Fruit fly (Drosophila melanogaster): ENCODE results near the gene sens-2.

Gene sens-2

DNA sequence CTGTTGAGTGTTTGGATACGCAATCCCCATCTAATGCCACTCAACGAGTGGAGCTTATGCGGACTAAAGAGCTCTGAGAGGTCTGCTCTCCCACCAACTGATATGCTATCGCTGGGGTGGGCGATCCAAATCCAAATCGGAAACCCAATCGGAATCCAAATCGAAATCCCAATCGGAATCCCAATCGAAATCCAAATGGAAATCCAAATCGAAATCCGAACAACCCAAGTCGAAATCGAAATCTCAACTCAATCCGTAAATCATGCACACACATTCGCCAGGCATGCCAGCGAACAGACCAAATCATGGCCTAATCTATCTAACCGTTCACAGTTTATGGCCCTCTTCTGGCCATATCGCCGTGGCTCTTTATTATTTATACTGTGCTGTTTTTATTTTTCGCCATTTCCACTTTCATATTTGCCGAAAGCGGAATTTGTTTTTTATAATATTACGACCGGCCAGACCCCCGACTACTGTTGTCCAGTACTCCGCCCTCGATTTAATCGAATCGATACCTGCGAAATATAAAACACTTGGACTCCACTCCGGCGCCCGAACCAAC, 5.9 kb downstream of the sens-2 start:
- TF ChIP-seq Sp1 (GFP tag; optimal IDR thresholded peaks at IDR 0.05) = peak; percentile 0
- TF ChIP-seq sage (GFP tag; optimal IDR thresholded peaks at IDR 0.05) = no peak

DNA sequence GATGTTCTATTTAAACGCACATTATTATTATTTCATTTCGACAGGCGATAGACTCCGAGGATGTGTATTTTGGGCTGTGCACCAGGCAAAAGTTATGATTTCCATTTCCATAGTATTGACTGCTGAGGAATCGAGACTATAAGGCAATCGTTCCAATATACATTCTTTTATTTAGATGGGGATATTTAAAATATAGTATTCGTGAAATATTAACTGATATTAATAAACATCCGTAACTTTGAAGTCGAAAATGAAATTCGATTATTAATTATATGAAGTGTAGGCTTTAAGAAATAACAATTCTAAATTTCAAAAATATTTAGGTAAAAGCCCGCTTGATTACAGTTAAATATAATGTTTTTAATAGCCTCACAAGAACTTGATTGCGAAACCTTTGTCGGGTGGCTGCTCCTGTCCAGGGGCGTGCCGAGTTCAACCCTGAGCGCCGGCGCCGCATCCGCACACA, 8.6 kb downstream of the sens-2 start:
- no peak for TF ChIP-seq Rel (GFP tag; optimal IDR thresholded peaks at IDR 0.05)
- no peak for TF ChIP-seq Rel (tag; optimal IDR thresholded peaks at IDR 0.05)
- no peak for TF ChIP-seq CG9705 (GFP tag; optimal IDR thresholded peaks at IDR 0.05)
- no peak for TF ChIP-seq pan (optimal IDR thresholded peaks at IDR 0.05)
- no peak for TF ChIP-seq dmrt93B (GFP tag; optimal IDR thresholded peaks at IDR 0.05)
- no peak for TF ChIP-seq br (GFP tag; optimal IDR thresholded peaks at IDR 0.05)
- TF ChIP-seq foxo (GFP tag; optimal IDR thresholded peaks at IDR 0.05) = peak in 1 of 2 experiments; percentile 28
- TF ChIP-seq fru (GFP tag; optimal IDR thresholded peaks at IDR 0.05) = peak; percentile 30

DNA sequence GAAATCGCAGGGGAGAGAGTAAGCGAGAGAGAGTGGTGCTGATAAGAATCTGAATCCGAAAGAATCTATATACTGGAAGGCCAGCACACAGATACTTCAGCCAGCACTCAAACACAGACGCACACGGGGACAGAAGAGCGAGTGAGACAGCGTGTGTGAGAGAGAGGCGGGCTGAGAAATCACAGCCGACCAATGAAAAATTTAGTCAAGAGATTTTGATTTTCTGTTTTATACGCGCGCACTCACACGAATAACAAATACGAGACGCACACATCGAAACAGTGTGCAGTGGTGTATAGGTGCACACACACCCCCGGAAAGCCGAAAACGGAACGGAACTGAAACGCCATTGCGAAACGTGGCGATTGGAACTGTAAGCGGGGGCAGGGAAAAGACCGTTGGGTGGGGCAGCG, 11.9 kb downstream of the sens-2 start:
- no peak for TF ChIP-seq dsf (GFP tag; optimal IDR thresholded peaks at IDR 0.05; ENCODE audit: borderline replicate concordance)
- peak; percentile 70 for TF ChIP-seq N (GFP tag; optimal IDR thresholded peaks at IDR 0.05)
- TF ChIP-seq Mio (GFP tag; optimal IDR thresholded peaks at IDR 0.05) = no peak
- TF ChIP-seq br (GFP tag; optimal IDR thresholded peaks at IDR 0.05) = no peak

DNA sequence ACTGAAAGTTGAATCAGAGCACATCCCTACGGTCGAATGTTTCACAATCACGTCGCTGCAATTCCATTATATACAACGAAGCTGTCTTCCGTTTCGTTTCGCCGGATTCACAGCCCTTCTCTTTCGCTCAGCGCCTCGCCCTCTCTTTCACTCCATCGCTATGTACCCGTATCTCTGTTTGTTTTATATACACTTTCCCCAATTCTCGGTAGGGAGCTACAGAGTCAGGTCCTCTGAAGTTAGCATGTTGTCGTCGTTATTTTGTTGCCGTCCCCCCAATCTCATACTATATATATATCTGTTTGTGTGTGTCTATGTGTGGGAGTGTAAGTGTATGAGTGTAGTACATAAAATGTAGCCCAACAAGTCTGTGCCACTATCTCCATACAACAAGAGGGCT, 14.4 kb downstream of the sens-2 start:
- TF ChIP-seq rgr (GFP tag; optimal IDR thresholded peaks at IDR 0.05) = no peak
- no peak for TF ChIP-seq CrebA (GFP tag; optimal IDR thresholded peaks at IDR 0.05; ENCODE audit: borderline replicate concordance)
- no peak for TF ChIP-seq jim (GFP tag; optimal IDR thresholded peaks at IDR 0.05)

DNA sequence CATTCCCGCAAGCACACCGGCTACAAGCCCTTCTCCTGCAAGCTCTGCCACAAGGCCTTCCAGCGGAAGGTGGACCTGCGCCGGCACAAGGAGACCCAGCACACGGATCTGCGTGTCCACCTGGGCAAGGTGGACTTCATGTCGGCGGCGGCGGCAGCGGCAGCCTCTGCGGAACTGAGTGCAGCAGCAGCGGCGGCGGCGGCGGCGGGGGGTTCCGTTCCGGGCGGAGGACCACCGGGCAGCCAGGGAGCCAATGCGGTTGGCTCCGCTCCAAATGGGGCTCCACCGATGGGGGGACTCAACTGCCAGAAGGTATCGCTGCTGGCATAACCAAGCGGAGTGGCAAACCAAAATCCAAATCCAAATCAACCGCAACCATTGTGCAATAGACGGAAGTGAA, 16.1 kb downstream of the sens-2 start:
- TF ChIP-seq Mio (GFP tag; optimal IDR thresholded peaks at IDR 0.05) (no peak), Dif (GFP tag; optimal IDR thresholded peaks at IDR 0.05; ENCODE audit: partially characterized antibody) (no peak), Dfd (GFP tag; optimal IDR thresholded peaks at IDR 0.05) (peak; percentile 96), ey (GFP tag; optimal IDR thresholded peaks at IDR 0.05) (no peak), sv (GFP tag; optimal IDR thresholded peaks at IDR 0.05) (no peak), dmrt93B (GFP tag; optimal IDR thresholded peaks at IDR 0.05) (no peak), Abd-B (GFP tag; optimal IDR thresholded peaks at IDR 0.05) (no peak)

DNA sequence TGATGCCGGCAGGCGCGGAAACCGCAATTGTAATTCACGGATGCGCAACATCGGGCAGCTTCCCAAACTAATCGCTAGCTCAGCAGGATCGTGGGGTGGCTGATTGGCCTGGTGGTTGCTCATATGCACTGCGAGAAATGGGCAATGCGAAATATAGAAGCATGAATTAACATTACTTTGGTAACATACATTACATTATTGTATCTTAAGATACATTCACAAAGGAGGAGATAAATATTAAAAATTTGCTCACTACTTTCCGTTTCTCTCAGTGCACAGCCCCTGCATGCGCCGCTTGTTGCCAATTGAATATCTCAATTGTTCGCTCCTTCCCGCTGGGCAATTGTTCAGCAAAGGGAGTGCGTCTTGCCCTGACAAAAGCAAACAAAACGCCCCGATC, 19.6 kb downstream of the sens-2 start:
- TF ChIP-seq jim (GFP tag; optimal IDR thresholded peaks at IDR 0.05) = no peak
- TF ChIP-seq sage (GFP tag; optimal IDR thresholded peaks at IDR 0.05) = no peak
- no peak for TF ChIP-seq N (GFP tag; optimal IDR thresholded peaks at IDR 0.05)
- no peak for TF ChIP-seq CrebA (GFP tag; optimal IDR thresholded peaks at IDR 0.05; ENCODE audit: borderline replicate concordance)
- TF ChIP-seq Abd-B (GFP tag; optimal IDR thresholded peaks at IDR 0.05) = no peak
- no peak for TF ChIP-seq Vsx2 (GFP tag; optimal IDR thresholded peaks at IDR 0.05; ENCODE audit: partially characterized antibody)
- no peak for TF ChIP-seq OdsH (GFP tag; optimal IDR thresholded peaks at IDR 0.05)
- TF ChIP-seq Mio (GFP tag; optimal IDR thresholded peaks at IDR 0.05) = no peak
- TF ChIP-seq HLH106 (tag; optimal IDR thresholded peaks at IDR 0.05) = peak; percentile 55
- TF ChIP-seq ey (GFP tag; optimal IDR thresholded peaks at IDR 0.05) = peak; percentile 35
- TF ChIP-seq dmrt93B (GFP tag; optimal IDR thresholded peaks at IDR 0.05) = peak; percentile 17
- no peak for TF ChIP-seq CG9705 (GFP tag; optimal IDR thresholded peaks at IDR 0.05)
- TF ChIP-seq pan (optimal IDR thresholded peaks at IDR 0.05) = no peak
- TF ChIP-seq GATAd (GFP tag; optimal IDR thresholded peaks at IDR 0.05) = no peak
- no peak for TF ChIP-seq Jra (GFP tag; optimal IDR thresholded peaks at IDR 0.05)
- TF ChIP-seq sv (GFP tag; optimal IDR thresholded peaks at IDR 0.05) = peak; percentile 39
- no peak for TF ChIP-seq dsf (GFP tag; optimal IDR thresholded peaks at IDR 0.05; ENCODE audit: borderline replicate concordance)
- TF ChIP-seq Hr83 (GFP tag; optimal IDR thresholded peaks at IDR 0.05; ENCODE audit: poor library complexity, severe bottlenecking) = no peak
- no peak for TF ChIP-seq Dif (GFP tag; optimal IDR thresholded peaks at IDR 0.05; ENCODE audit: partially characterized antibody)
- no peak for TF ChIP-seq psq (GFP tag; optimal IDR thresholded peaks at IDR 0.05)
- peak; percentile 50 for TF ChIP-seq h (GFP tag; optimal IDR thresholded peaks at IDR 0.05)
- TF ChIP-seq Hr78 (GFP tag; optimal IDR thresholded peaks at IDR 0.05) = no peak
- no peak for TF ChIP-seq lola (GFP tag; optimal IDR thresholded peaks at IDR 0.05)
- TF ChIP-seq Myc (optimal IDR thresholded peaks at IDR 0.05) = no peak
- TF ChIP-seq br (GFP tag; optimal IDR thresholded peaks at IDR 0.05) = peak; percentile 13
- no peak for TF ChIP-seq rgr (GFP tag; optimal IDR thresholded peaks at IDR 0.05)
- peak; percentile 22 for TF ChIP-seq woc (GFP tag; optimal IDR thresholded peaks at IDR 0.05)
- no peak for TF ChIP-seq usp (GFP tag; optimal IDR thresholded peaks at IDR 0.05)
- TF ChIP-seq Dfd (GFP tag; optimal IDR thresholded peaks at IDR 0.05) = no peak
- TF ChIP-seq Hnf4 (GFP tag; optimal IDR thresholded peaks at IDR 0.05) = no peak
- TF ChIP-seq brk (GFP tag; optimal IDR thresholded peaks at IDR 0.05) = no peak
- no peak for TF ChIP-seq Rel (GFP tag; optimal IDR thresholded peaks at IDR 0.05)
- TF ChIP-seq Rel (tag; optimal IDR thresholded peaks at IDR 0.05) = no peak
- TF ChIP-seq foxo (GFP tag; optimal IDR thresholded peaks at IDR 0.05) = peak in 1 of 2 experiments; percentile 58
- TF ChIP-seq fru (GFP tag; optimal IDR thresholded peaks at IDR 0.05) = peak; percentile 54

Data from whole organism, wandering third instar larva.